Worm (Caenorhabditis elegans) whole organism, mixed stage, embryonic: Measurements from ENCODE around the gene C53B4.3.

ENCODE experiments used
- M03D4.4 ChIP-seq: sonication (generic microtip); optimal IDR thresholded peaks from 2 replicates; lab custom pipeline; 2017; ENCODE audit warnings: mild to moderate bottlenecking, missing genetic modification characterization, missing compliant biosample characterization
- bed-3 ChIP-seq: fragments of 200-800 bp; sonication (Bioruptor generic); optimal IDR thresholded peaks from 3 replicates; lab custom pipeline; 2018; ENCODE audit warnings: mild to moderate bottlenecking, missing genetic modification characterization, moderate library complexity, missing compliant biosample characterization
- blmp-1 ChIP-seq: fragments of 150-350 bp; optimal IDR thresholded peaks from 2 replicates; lab custom pipeline; 2014; ENCODE audit warnings: missing biosample characterization, missing genetic modification characterization
- ceh-39 ChIP-seq: fragments of 150-350 bp; optimal IDR thresholded peaks from 2 replicates; lab custom pipeline; 2014; ENCODE audit warnings: missing biosample characterization, missing genetic modification characterization
- ceh-43 ChIP-seq: fragments of 200-800 bp; sonication (Bioruptor generic); optimal IDR thresholded peaks from 2 replicates; lab custom pipeline; 2018; ENCODE audit warnings: mild to moderate bottlenecking, missing genetic modification characterization, moderate library complexity, missing compliant biosample characterization
- ceh-83 ChIP-seq: fragments of 200-800 bp; sonication (Bioruptor generic); optimal IDR thresholded peaks from 2 replicates; lab custom pipeline; 2018; ENCODE audit warnings: mild to moderate bottlenecking, missing genetic modification characterization, missing compliant biosample characterization
- ces-1 ChIP-seq: fragments of 150-350 bp; optimal IDR thresholded peaks from 2 replicates; lab custom pipeline; 2014; ENCODE audit warnings: missing biosample characterization, missing genetic modification reagents, missing genetic modification characterization
- cnd-1 ChIP-seq: fragments of 200-800 bp; sonication (Bioruptor generic); optimal IDR thresholded peaks from 2 replicates; lab custom pipeline; 2018; ENCODE audit warnings: mild to moderate bottlenecking, missing genetic modification characterization, missing compliant biosample characterization
- drap-1 ChIP-seq: fragments of 200-800 bp; sonication (Bioruptor generic); optimal IDR thresholded peaks from 3 replicates; lab custom pipeline; 2018; ENCODE audit warnings: mild to moderate bottlenecking, missing genetic modification characterization, missing compliant biosample characterization
- elt-1 ChIP-seq: sonication (generic microtip); optimal IDR thresholded peaks from 2 replicates; lab custom pipeline; 2017; ENCODE audit warnings: missing genetic modification characterization, mild to moderate bottlenecking, missing compliant biosample characterization, antibody characterized with exemption, moderate library complexity, borderline replicate concordance; ENCODE audit not compliant: insufficient read depth
- elt-3 ChIP-seq: fragments of 150-350 bp; optimal IDR thresholded peaks from 2 replicates; lab custom pipeline; 2014; ENCODE audit warnings: missing biosample characterization, missing genetic modification characterization
- flh-1 ChIP-seq: fragments of 200-800 bp; sonication (Bioruptor generic); optimal IDR thresholded peaks from 2 replicates; lab custom pipeline; 2018; ENCODE audit warnings: mild to moderate bottlenecking, missing genetic modification characterization, moderate library complexity, missing compliant biosample characterization
- ham-2 ChIP-seq: fragments of 200-800 bp; sonication (Bioruptor generic); optimal IDR thresholded peaks from 2 replicates; lab custom pipeline; 2018; ENCODE audit warnings: mild to moderate bottlenecking, missing genetic modification characterization, missing compliant biosample characterization
- hlh-1 ChIP-seq: fragments of 150-350 bp; optimal IDR thresholded peaks from 2 replicates; lab custom pipeline; 2014; ENCODE audit warnings: missing biosample characterization, missing genetic modification reagents, missing genetic modification characterization
- lin-13 ChIP-seq: fragments of 150-350 bp; optimal IDR thresholded peaks from 2 replicates; lab custom pipeline; 2014; ENCODE audit warnings: missing biosample characterization, missing genetic modification characterization
- lin-32 ChIP-seq: fragments of 200-800 bp; sonication (Bioruptor generic); optimal IDR thresholded peaks from 2 replicates; lab custom pipeline; 2018; ENCODE audit warnings: mild to moderate bottlenecking, missing genetic modification characterization, missing compliant biosample characterization
- lsy-2 ChIP-seq: fragments of 150-350 bp; optimal IDR thresholded peaks from 2 replicates; lab custom pipeline; 2014; ENCODE audit warnings: missing biosample characterization, missing genetic modification characterization
- mab-5 ChIP-seq: fragments of 150-350 bp; optimal IDR thresholded peaks from 2 replicates; lab custom pipeline; 2014; ENCODE audit warnings: missing biosample characterization, missing genetic modification characterization
- mep-1 ChIP-seq: fragments of 150-350 bp; optimal IDR thresholded peaks from 2 replicates; lab custom pipeline; 2017; ENCODE audit warnings: missing biosample characterization, missing genetic modification reagents, missing genetic modification characterization, inconsistent platforms
- mls-2 ChIP-seq: sonication (generic microtip); optimal IDR thresholded peaks from 2 replicates; lab custom pipeline; 2016; ENCODE audit warnings: mild to moderate bottlenecking, missing genetic modification characterization, moderate library complexity, missing compliant biosample characterization
- nhr-12 ChIP-seq: fragments of 150-350 bp; optimal IDR thresholded peaks from 2 replicates; lab custom pipeline; 2014; ENCODE audit warnings: missing biosample characterization, missing genetic modification characterization
- nhr-2 ChIP-seq: fragments of 150-350 bp; optimal IDR thresholded peaks from 2 replicates; lab custom pipeline; 2014; ENCODE audit warnings: missing biosample characterization, missing genetic modification characterization
- nhr-237 ChIP-seq: fragments of 150-350 bp; optimal IDR thresholded peaks from 2 replicates; lab custom pipeline; 2014; ENCODE audit warnings: missing biosample characterization, missing genetic modification characterization
- nhr-28 ChIP-seq: fragments of 150-350 bp; optimal IDR thresholded peaks from 2 replicates; lab custom pipeline; 2014; ENCODE audit warnings: missing biosample characterization, missing genetic modification characterization
- nhr-76 ChIP-seq: sonication (generic microtip); optimal IDR thresholded peaks from 2 replicates; lab custom pipeline; 2017; ENCODE audit warnings: missing biosample characterization, missing genetic modification characterization
- pha-4 ChIP-seq: fragments of 150-350 bp; optimal IDR thresholded peaks from 2 replicates; lab custom pipeline; 2018; ENCODE audit warnings: missing biosample characterization, missing genetic modification reagents, missing genetic modification characterization
- sem-2 ChIP-seq: fragments of 200-800 bp; sonication (Bioruptor generic); optimal IDR thresholded peaks from 2 replicates; lab custom pipeline; 2018; ENCODE audit warnings: mild to moderate bottlenecking, missing genetic modification characterization, missing compliant biosample characterization
- snpc-4 ChIP-seq: fragments of 150-350 bp; optimal IDR thresholded peaks from 2 replicates; lab custom pipeline; 2014; ENCODE audit warnings: missing biosample characterization, missing genetic modification characterization
- sptf-1 ChIP-seq: sonication (generic microtip); optimal IDR thresholded peaks from 2 replicates; lab custom pipeline; 2017; ENCODE audit warnings: mild to moderate bottlenecking, missing genetic modification characterization, moderate library complexity, missing compliant biosample characterization
- tbx-8 ChIP-seq: fragments of 200-800 bp; sonication (Bioruptor generic); optimal IDR thresholded peaks from 2 replicates; lab custom pipeline; 2018; ENCODE audit warnings: mild to moderate bottlenecking, missing genetic modification characterization, moderate library complexity, missing compliant biosample characterization
- unc-120 ChIP-seq: sonication (generic microtip); optimal IDR thresholded peaks from 2 replicates; lab custom pipeline; 2017; ENCODE audit warnings: missing genetic modification characterization, missing compliant biosample characterization; ENCODE audit not compliant: poor library complexity, severe bottlenecking
- unc-39 ChIP-seq: fragments of 150-350 bp; optimal IDR thresholded peaks from 2 replicates; lab custom pipeline; 2014; ENCODE audit warnings: missing biosample characterization, missing genetic modification characterization
- unc-62 ChIP-seq: fragments of 150-350 bp; optimal IDR thresholded peaks from 2 replicates; lab custom pipeline; 2014; ENCODE audit warnings: missing biosample characterization, missing genetic modification reagents, missing genetic modification characterization
- zip-8 ChIP-seq: fragments of 150-350 bp; optimal IDR thresholded peaks from 2 replicates; lab custom pipeline; 2014; ENCODE audit warnings: missing biosample characterization, missing genetic modification characterization
- ztf-11 ChIP-seq: fragments of 150-350 bp; optimal IDR thresholded peaks from 2 replicates; lab custom pipeline; 2014; ENCODE audit warnings: missing biosample characterization, missing genetic modification characterization

The C53B4.3 gene

DNA sequence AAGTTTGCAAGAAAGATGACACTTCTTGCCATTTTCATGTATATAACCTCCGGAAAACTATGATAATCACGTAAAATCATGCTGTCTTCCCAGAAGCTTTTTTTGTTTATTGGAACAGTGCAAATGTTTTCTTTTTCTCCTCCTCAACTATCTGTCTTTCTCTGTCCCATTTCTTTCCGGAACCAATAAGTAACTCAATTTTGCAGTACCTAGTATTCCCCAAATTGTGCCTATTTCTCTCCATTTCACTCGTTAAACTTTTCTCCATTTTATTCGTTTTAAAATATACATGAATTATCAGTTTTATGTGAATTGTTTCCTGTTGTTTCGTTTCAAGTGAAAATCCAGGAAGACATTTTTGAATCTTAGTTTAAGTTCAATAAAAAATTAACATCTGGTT is 30.1 kb downstream of the C53B4.3 start:
- TF ChIP-seq unc-120: no peak
- TF ChIP-seq ces-1 (GFP tag; lab: Kevin White, UChicago): peak; percentile 73

- TF ChIP-seq nhr-76 (no peak), cnd-1 (tag; lab: Kevin White, UChicago) (no peak), unc-39 (tag; lab: Kevin White, UChicago) (no peak)
These were observed 39.9 kb downstream of the C53B4.3 start, which contains the start of gene D1046.4 for ce11 chrIV:8933575-8933974. D1046.4 (plus strand) TSS chrIV:8933875.

DNA sequence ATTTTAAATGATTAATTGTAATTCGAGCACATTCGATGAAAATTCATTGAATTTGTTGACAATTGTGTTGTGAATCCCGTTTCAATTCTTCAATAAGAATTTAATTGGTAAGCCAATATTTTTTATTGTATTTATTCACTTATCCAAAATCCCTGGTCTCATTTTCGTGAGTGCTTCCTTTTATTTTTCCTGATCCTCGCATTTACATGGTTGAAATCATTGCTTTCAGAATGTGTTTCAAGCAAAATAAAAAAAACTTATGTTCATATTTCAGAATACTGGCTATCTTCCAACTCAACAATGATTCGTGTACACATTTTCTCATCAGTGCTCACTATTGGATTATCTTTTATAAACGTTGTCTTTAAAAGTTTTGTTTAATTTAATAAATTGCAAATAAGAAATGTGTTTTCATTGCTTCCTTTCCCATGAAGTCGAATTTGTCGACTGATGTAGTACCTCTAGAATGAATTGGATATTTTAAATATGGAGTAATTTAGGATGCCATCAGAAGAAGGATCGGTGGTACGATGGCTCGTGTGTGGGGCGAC is 43.5 kb downstream of the C53B4.3 start, which contains the start of the genes D1046.18 and slc-25A26:
Gene D1046.18, plus strand, starts transcription at position 301 of the 551 bp plus-strand sequence.
Gene slc-25A26, plus strand, starts transcription at position 501 of the 551 bp plus-strand sequence.
- TF ChIP-seq pha-4 (tag; lab: Kevin White, UChicago) (no peak), nhr-12 (tag; lab: Kevin White, UChicago) (no peak), unc-39 (tag; lab: Kevin White, UChicago) (no peak), unc-62 (no peak), ces-1 (GFP tag; lab: Kevin White, UChicago) (no peak), sem-2 (GFP tag; lab: Kevin White, UChicago) (no peak), unc-120 (no peak), zip-8 (tag; lab: Kevin White, UChicago) (no peak), ham-2 (GFP tag; lab: Kevin White, UChicago) (no peak), tbx-8 (GFP tag; lab: Kevin White, UChicago) (no peak), nhr-237 (tag; lab: Kevin White, UChicago) (no peak), M03D4.4 (tag; lab: Kevin White, UChicago) (no peak), elt-3 (tag; lab: Kevin White, UChicago) (no peak), mls-2 (no peak), cnd-1 (tag; lab: Kevin White, UChicago) (no peak), lsy-2 (tag; lab: Kevin White, UChicago) (no peak), ceh-39 (tag; lab: Kevin White, UChicago) (no peak), mep-1 (tag; lab: Kevin White, UChicago) (no peak), ceh-83 (GFP tag; lab: Kevin White, UChicago) (no peak)
- TF ChIP-seq, all 35 proteins: peak for 0

DNA sequence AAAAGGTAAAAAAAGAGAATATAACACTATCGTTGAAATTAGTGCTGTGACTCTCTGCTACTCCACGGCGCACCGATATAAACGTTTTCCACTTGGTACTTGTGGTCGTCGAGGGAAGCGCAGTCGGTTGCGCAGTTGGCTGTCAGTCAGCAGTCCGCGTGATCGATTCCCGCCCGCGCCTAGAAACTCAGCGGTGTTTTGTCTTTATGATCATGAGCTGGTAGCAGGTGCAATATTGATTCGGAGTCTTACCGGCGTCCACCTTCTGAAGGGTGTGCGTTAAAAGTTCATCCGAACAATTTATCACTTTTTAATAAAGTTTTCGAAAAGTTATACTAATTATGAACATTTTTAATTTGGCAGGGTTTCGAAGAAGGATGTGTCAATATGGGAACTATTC is 46.4 kb downstream of the C53B4.3 start:
- TF ChIP-seq nhr-76 (peak; percentile 28), nhr-12 (tag; lab: Kevin White, UChicago) (no peak), drap-1 (peak; percentile 97), mep-1 (tag; lab: Kevin White, UChicago) (peak; percentile 58), ceh-83 (GFP tag; lab: Kevin White, UChicago) (peak; percentile 98), nhr-237 (tag; lab: Kevin White, UChicago) (peak; percentile 57), ces-1 (GFP tag; lab: Kevin White, UChicago) (peak; percentile 4), pha-4 (tag; lab: Kevin White, UChicago) (peak; percentile 68), ham-2 (GFP tag; lab: Kevin White, UChicago) (peak; percentile 96), mab-5 (tag; lab: Kevin White, UChicago) (peak; percentile 34), lin-32 (GFP tag; lab: Kevin White, UChicago) (peak; percentile 96), lin-13 (tag; lab: Kevin White, UChicago) (peak; percentile 59), nhr-2 (tag; lab: Kevin White, UChicago) (peak; percentile 10), unc-62 (peak; percentile 84), sptf-1 (peak; percentile 99), unc-120 (peak; percentile 92), zip-8 (tag; lab: Kevin White, UChicago) (no peak), mls-2 (peak; percentile 98), snpc-4 (tag; lab: Kevin White, UChicago) (no peak), elt-1 (tag; lab: Kevin White, UChicago) (no peak), tbx-8 (GFP tag; lab: Kevin White, UChicago) (peak; percentile 94), sem-2 (GFP tag; lab: Kevin White, UChicago) (peak; percentile 96), cnd-1 (tag; lab: Kevin White, UChicago) (peak; percentile 98), nhr-28 (tag; lab: Kevin White, UChicago) (peak; percentile 58), bed-3 (GFP tag; lab: Kevin White, UChicago) (peak; percentile 94), elt-3 (tag; lab: Kevin White, UChicago) (peak; percentile 64), lsy-2 (tag; lab: Kevin White, UChicago) (peak; percentile 43), unc-39 (tag; lab: Kevin White, UChicago) (no peak), ztf-11 (tag; lab: Kevin White, UChicago) (peak; percentile 62), M03D4.4 (tag; lab: Kevin White, UChicago) (peak; percentile 97), hlh-1 (tag; lab: Kevin White, UChicago) (peak; percentile 74), blmp-1 (tag; lab: Kevin White, UChicago) (no peak), ceh-39 (tag; lab: Kevin White, UChicago) (no peak), ceh-43 (GFP tag; lab: Kevin White, UChicago) (peak; percentile 97), flh-1 (GFP tag; lab: Kevin White, UChicago) (peak; percentile 95)
